Fruit fly (Drosophila melanogaster): Measurements from ENCODE around the gene Cpr72Eb.
A peak's percentile ranks its signal among the peaks of the same experiment; 100 is the strongest.

Gene Cpr72Eb

DNA sequence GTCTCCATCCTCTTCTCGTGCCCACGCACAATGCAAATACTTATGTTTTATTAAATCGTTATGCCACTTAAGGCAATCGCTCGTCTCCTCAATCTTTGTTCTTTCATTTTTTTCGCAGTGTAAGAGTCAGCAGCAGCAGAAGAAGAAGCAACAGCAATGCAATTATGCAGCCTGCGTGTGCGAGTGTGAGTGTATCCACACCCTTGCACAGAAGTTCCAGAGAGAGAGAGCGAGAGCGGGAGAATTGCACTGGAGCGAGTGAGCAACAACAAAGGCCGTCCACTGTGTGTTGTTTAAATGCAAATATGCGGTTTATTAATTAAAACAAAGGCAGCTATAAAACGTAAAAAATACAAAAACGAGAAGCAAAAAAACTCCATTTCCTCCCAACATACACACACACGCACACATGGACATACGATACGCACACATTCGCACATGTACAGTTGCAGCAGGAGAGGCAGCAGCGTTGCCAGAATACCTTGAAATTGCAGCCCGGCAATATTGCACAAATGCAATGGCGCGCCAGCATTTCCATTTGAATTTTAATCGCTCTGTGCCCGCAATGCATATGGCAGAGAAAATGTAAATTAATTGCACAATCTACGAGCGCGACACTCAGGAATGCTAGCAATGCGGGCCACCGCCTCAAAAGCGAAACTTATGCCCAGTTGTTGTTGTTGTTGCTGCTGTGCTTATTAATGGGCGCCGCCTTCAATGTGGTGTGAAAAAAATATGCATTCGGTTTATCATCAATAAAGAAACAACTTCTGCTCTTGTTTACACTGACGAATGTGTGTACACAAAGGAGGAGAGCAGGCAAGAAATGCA, 44.1 kb downstream of the Cpr72Eb start (continued):
- TF ChIP-seq pnt (GFP tag; optimal IDR thresholded peaks at IDR 0.05) = peak; percentile 37
- TF ChIP-seq nerfin-2 (GFP tag; IDR thresholded peaks at IDR 0.05; ENCODE audit: partially characterized antibody) = no peak
- no peak for TF ChIP-seq Tbp (GFP tag; optimal IDR thresholded peaks at IDR 0.05)
- peak; percentile 53; the same call in 1 of the 3 replicates for TF ChIP-seq ci (GFP tag; IDR thresholded peaks at IDR 0.05)
- no peak for TF ChIP-seq HLH54F (GFP tag; optimal IDR thresholded peaks at IDR 0.05)
- TF ChIP-seq GATAe (GFP tag; conservative IDR thresholded peaks at IDR 0.05) = no peak
- TF ChIP-seq Fer3 (tag; optimal IDR thresholded peaks at IDR 0.05) = no peak
- peak; percentile 17 for TF ChIP-seq Sry-δ (GFP tag; optimal IDR thresholded peaks at IDR 0.05)
- TF ChIP-seq CG14710 (tag; optimal IDR thresholded peaks at IDR 0.05) = peak; percentile 89
- TF ChIP-seq luna (GFP tag; optimal IDR thresholded peaks at IDR 0.05) = no peak
- peak; percentile 41 for TF ChIP-seq CTCF (GFP tag; optimal IDR thresholded peaks at IDR 0.05)
- TF ChIP-seq ab (GFP tag; optimal IDR thresholded peaks at IDR 0.05) = no peak
- TF ChIP-seq Hsf (GFP tag; optimal IDR thresholded peaks at IDR 0.05) = no peak
- TF ChIP-seq z (GFP tag; IDR thresholded peaks at IDR 0.05) = peak; percentile 63; the same call in 1 of the 3 replicates
- peak; percentile 48; the same call in 1 of the 2 replicates for TF ChIP-seq Awh (GFP tag; IDR thresholded peaks at IDR 0.05)
- TF ChIP-seq br (optimal IDR thresholded peaks at IDR 0.05) = no peak
- TF ChIP-seq Myb (GFP tag; optimal IDR thresholded peaks at IDR 0.05) = no peak
- TF ChIP-seq Hr39 (optimal IDR thresholded peaks at IDR 0.05) = no peak
- no peak for TF ChIP-seq CG7839 (tag; optimal IDR thresholded peaks at IDR 0.05)
- no peak for TF ChIP-seq CG2889 (GFP tag; IDR thresholded peaks at IDR 0.05)
- TF ChIP-seq CG16815 (GFP tag; optimal IDR thresholded peaks at IDR 0.05) = peak; percentile 14
- peak; percentile 88 for TF ChIP-seq Kr (GFP tag; optimal IDR thresholded peaks at IDR 0.05)
- TF ChIP-seq ken (GFP tag; IDR thresholded peaks at IDR 0.05) = 0 out of 3 replicates have a peak, but pooled peaks have one; percentile 33
- TF ChIP-seq Six4 (GFP tag; optimal IDR thresholded peaks at IDR 0.05) = no peak
- no peak for TF ChIP-seq ERR (GFP tag; optimal IDR thresholded peaks at IDR 0.05)
- TF ChIP-seq CG9215 (GFP tag; IDR thresholded peaks at IDR 0.05) = no peak
- TF ChIP-seq da (GFP tag; optimal IDR thresholded peaks at IDR 0.05) = peak; percentile 32
- no peak for TF ChIP-seq slp2 (GFP tag; optimal IDR thresholded peaks at IDR 0.05)
- TF ChIP-seq lov (optimal IDR thresholded peaks at IDR 0.05) = no peak
- 0 out of 3 replicates have a peak, but pooled peaks have one; percentile 61 for TF ChIP-seq lov (GFP tag; IDR thresholded peaks at IDR 0.05)
- TF ChIP-seq en (GFP tag; optimal IDR thresholded peaks at IDR 0.05) = no peak
- peak; percentile 5 for TF ChIP-seq kah (GFP tag; optimal IDR thresholded peaks at IDR 0.05)
- TF ChIP-seq CG31388 (GFP tag; optimal IDR thresholded peaks at IDR 0.05) = no peak
- peak in 1 of 2 experiments; percentile 76 for TF ChIP-seq Hr51 (GFP tag; optimal IDR thresholded peaks at IDR 0.05)
- TF ChIP-seq dpn (GFP tag; optimal IDR thresholded peaks at IDR 0.05) = peak in 1 of 2 experiments; percentile 25
- TF ChIP-seq NC2α (GFP tag; optimal IDR thresholded peaks at IDR 0.05) = peak; percentile 39
- peak; percentile 59 for TF ChIP-seq CG8089 (GFP tag; optimal IDR thresholded peaks at IDR 0.05)
- no peak for TF ChIP-seq CG34422 (GFP tag; IDR thresholded peaks at IDR 0.05)
- no peak for TF ChIP-seq pho (GFP tag; optimal IDR thresholded peaks at IDR 0.05)
- no peak for TF ChIP-seq Nf-YA (GFP tag; IDR thresholded peaks at IDR 0.05)
- peak; percentile 60 for TF ChIP-seq gsb-n (tag; optimal IDR thresholded peaks at IDR 0.05)
- TF ChIP-seq crol (GFP tag; IDR thresholded peaks at IDR 0.05) = no peak
- TF ChIP-seq sd (tag; optimal IDR thresholded peaks at IDR 0.05) = peak; percentile 97
- no peak for TF ChIP-seq CG31365 (tag; optimal IDR thresholded peaks at IDR 0.05)
- peak; percentile 48 for TF ChIP-seq pfk (GFP tag; optimal IDR thresholded peaks at IDR 0.05)
- TF ChIP-seq Atf-2 (GFP tag; optimal IDR thresholded peaks at IDR 0.05) = no peak
- peak; percentile 9 for TF ChIP-seq Hr3 (GFP tag; optimal IDR thresholded peaks at IDR 0.05)
- peak; percentile 48 for TF ChIP-seq CG1603 (tag; optimal IDR thresholded peaks at IDR 0.05)
- no peak for TF ChIP-seq CG9437 (GFP tag; optimal IDR thresholded peaks at IDR 0.05)
- TF ChIP-seq CG32532 (GFP tag; IDR thresholded peaks at IDR 0.05) = no peak
- peak; percentile 58 to 63 for TF ChIP-seq Trl (optimal IDR thresholded peaks at IDR 0.05)
- peak; percentile 27 for TF ChIP-seq Trl (GFP tag; optimal IDR thresholded peaks at IDR 0.05)
